Fruit fly (Drosophila melanogaster) whole organism: ENCODE measurements around the gene CG12692.

Source experiments
- Dll ChIP-seq: fragments of >200 bp; optimal IDR thresholded peaks from 2 replicates; lab custom pipeline; 2017
- pan ChIP-seq: fragments of >200 bp; optimal IDR thresholded peaks from 2 replicates; lab custom pipeline; 2017
- usp ChIP-seq: fragments of >200 bp; optimal IDR thresholded peaks from 2 replicates; lab custom pipeline; 2017; ENCODE audit warnings: missing biosample characterization, missing genetic modification characterization, mixed read lengths

DNA sequence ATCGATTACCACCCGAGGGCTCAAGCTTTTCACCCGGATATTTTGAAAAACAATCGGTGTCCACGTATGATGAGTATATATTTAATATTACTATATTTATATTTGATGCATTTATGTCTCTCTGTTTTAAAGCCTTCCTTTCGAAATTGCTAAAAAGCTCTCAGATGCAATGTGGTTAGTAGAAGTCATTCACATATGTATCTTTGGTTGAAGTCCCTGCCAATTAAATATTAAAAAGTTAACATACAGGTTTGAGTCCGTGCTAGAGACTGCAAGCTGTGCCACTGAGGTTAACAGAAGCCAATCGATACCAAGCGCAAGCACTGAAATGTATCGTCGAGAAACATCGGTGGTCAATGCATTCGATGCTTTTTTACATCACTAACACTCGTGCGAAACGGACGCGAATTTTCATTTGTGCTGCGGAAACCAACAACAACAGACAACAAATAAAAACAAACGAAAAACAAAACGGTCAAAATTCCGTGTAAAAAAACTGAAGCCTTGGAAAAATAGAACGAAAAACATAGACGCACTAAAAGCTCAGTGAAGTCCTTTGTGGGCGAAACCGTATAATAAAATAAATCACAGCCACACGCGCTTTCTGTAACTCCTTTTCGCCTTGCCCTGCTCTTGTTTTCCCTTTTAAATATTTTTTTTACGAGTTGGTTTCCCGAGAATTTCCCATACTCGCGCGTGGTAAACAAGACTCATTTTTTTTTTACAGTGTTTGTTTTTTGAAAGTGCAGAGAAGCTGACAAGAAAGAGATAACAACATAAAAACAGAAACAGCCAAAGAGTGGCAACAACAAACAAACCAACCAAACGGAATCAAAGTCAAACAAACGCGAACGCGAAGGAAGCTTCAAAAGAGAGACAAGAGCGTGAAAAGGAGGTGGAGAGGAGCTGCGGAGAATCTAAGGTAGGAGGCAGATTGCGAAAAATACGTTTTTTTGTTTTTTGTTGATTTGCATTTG is 20.4 kb upstream of the CG12692 start, which contains the start of gene norpA:
- TF ChIP-seq Dll (lab: Kevin White, UChicago) = no peak
- TF ChIP-seq usp (GFP tag; lab: Kevin White, UChicago) = no peak
- no peak for TF ChIP-seq pan (lab: Kevin White, UChicago)
